Fruit fly (Drosophila melanogaster): ENCODE data around the gene CG33658.

dm6 chr3R:24825548-24825947 is 15.4 kb downstream of the CG33658 start, which contains the start of gene niki:
- TF ChIP-seq pan (optimal IDR thresholded peaks at IDR 0.05): no peak
- TF ChIP-seq fru (GFP tag; optimal IDR thresholded peaks at IDR 0.05): no peak
- no peak for TF ChIP-seq lola (GFP tag; optimal IDR thresholded peaks at IDR 0.05)
- TF ChIP-seq Vsx2 (GFP tag; optimal IDR thresholded peaks at IDR 0.05; ENCODE audit: partially characterized antibody): no peak
- no peak for TF ChIP-seq Sp1 (GFP tag; optimal IDR thresholded peaks at IDR 0.05)
- no peak for TF ChIP-seq Myc (optimal IDR thresholded peaks at IDR 0.05)
- TF ChIP-seq usp (GFP tag; optimal IDR thresholded peaks at IDR 0.05): no peak
- no peak for TF ChIP-seq woc (GFP tag; optimal IDR thresholded peaks at IDR 0.05)
- TF ChIP-seq Hnf4 (GFP tag; optimal IDR thresholded peaks at IDR 0.05): no peak
- no peak for TF ChIP-seq Rel (GFP tag; optimal IDR thresholded peaks at IDR 0.05)
- TF ChIP-seq Rel (tag; optimal IDR thresholded peaks at IDR 0.05): no peak
- TF ChIP-seq HLH106 (tag; optimal IDR thresholded peaks at IDR 0.05): no peak
- no peak for TF ChIP-seq br (GFP tag; optimal IDR thresholded peaks at IDR 0.05)
- TF ChIP-seq Dfd (GFP tag; optimal IDR thresholded peaks at IDR 0.05): no peak
- TF ChIP-seq Abd-B (GFP tag; optimal IDR thresholded peaks at IDR 0.05): no peak

All from whole organism, wandering third instar larva.